Worm (Caenorhabditis elegans) whole organism, late embryonic: ENCODE measurements around the gene col-98.

Experiments used
- C08G9.2 ChIP-seq: sonication (generic microtip); optimal IDR thresholded peaks from 2 replicates; lab custom pipeline; 2016; ENCODE audit warnings: mild to moderate bottlenecking, missing genetic modification characterization, moderate library complexity, missing compliant biosample characterization
- F13H6.1 ChIP-seq: sonication (generic microtip); optimal IDR thresholded peaks from 2 replicates; lab custom pipeline; 2016; ENCODE audit warnings: missing genetic modification characterization, missing compliant biosample characterization
- K02D7.2 ChIP-seq: sonication (generic microtip); optimal IDR thresholded peaks from 2 replicates; lab custom pipeline; 2017; ENCODE audit warnings: mild to moderate bottlenecking, missing genetic modification characterization, missing compliant biosample characterization
- Y22D7AL.16 ChIP-seq: sonication (generic microtip); optimal IDR thresholded peaks from 2 replicates; lab custom pipeline; 2016; ENCODE audit warnings: missing genetic modification characterization, missing compliant biosample characterization
- ahr-1 ChIP-seq: sonication (generic microtip); optimal IDR thresholded peaks from 2 replicates; lab custom pipeline; 2016; ENCODE audit warnings: missing genetic modification characterization, missing compliant biosample characterization
- ama-1 ChIP-seq: fragments of 150-350 bp; optimal IDR thresholded peaks from 2 replicates; lab custom pipeline; 2014
- ceh-14 ChIP-seq: sonication (generic microtip); optimal IDR thresholded peaks from 2 replicates; lab custom pipeline; 2016; ENCODE audit warnings: missing genotype, missing genetic modification characterization, missing compliant biosample characterization
- ceh-2 ChIP-seq: sonication (generic microtip); optimal IDR thresholded peaks from 2 replicates; lab custom pipeline; 2016; ENCODE audit warnings: missing genotype, missing genetic modification characterization, missing compliant biosample characterization
- ceh-30 ChIP-seq: fragments of 150-350 bp; optimal IDR thresholded peaks from 2 replicates; lab custom pipeline; 2014; ENCODE audit warnings: missing biosample characterization, missing genetic modification characterization
- ceh-31 ChIP-seq: sonication (generic microtip); optimal IDR thresholded peaks from 2 replicates; lab custom pipeline; 2016; ENCODE audit warnings: missing genetic modification characterization, missing compliant biosample characterization
- ceh-34 ChIP-seq: sonication (generic microtip); optimal IDR thresholded peaks from 2 replicates; lab custom pipeline; 2016; ENCODE audit warnings: mild to moderate bottlenecking, missing genetic modification characterization, missing compliant biosample characterization
- ceh-48 ChIP-seq: sonication (generic microtip); optimal IDR thresholded peaks from 2 replicates; lab custom pipeline; 2016; ENCODE audit warnings: missing genetic modification characterization, inconsistent platforms, missing compliant biosample characterization
- ceh-6 ChIP-seq: fragments of 200-800 bp; sonication (Bioruptor generic); optimal IDR thresholded peaks from 2 replicates; lab custom pipeline; 2018; ENCODE audit warnings: mild to moderate bottlenecking, missing genetic modification characterization, missing compliant biosample characterization
- che-1 ChIP-seq: sonication (generic microtip); optimal IDR thresholded peaks from 2 replicates; lab custom pipeline; 2016; ENCODE audit warnings: mild to moderate bottlenecking, missing genetic modification characterization, missing compliant biosample characterization
- dmd-4 ChIP-seq: sonication (generic microtip); optimal IDR thresholded peaks from 2 replicates; lab custom pipeline; 2016; ENCODE audit warnings: borderline replicate concordance, missing genetic modification characterization, missing compliant biosample characterization
- dve-1 ChIP-seq: sonication (generic microtip); optimal IDR thresholded peaks from 2 replicates; lab custom pipeline; 2017; ENCODE audit warnings: antibody characterized with exemption, mild to moderate bottlenecking, missing genetic modification characterization, missing compliant biosample characterization
- elt-2 ChIP-seq: sonication (generic microtip); optimal IDR thresholded peaks from 2 replicates; lab custom pipeline; 2016; ENCODE audit warnings: missing genetic modification reagents, missing genetic modification characterization, missing compliant biosample characterization
- elt-4 ChIP-seq: sonication (generic microtip); optimal IDR thresholded peaks from 2 replicates; lab custom pipeline; 2016; ENCODE audit warnings: missing genetic modification characterization, missing compliant biosample characterization
- ets-4 ChIP-seq: sonication (generic microtip); optimal IDR thresholded peaks from 2 replicates; lab custom pipeline; 2016; ENCODE audit warnings: missing genetic modification characterization, missing compliant biosample characterization
- eyg-1 ChIP-seq: sonication (generic microtip); optimal IDR thresholded peaks from 2 replicates; lab custom pipeline; 2016; ENCODE audit warnings: missing genotype, missing genetic modification characterization, missing compliant biosample characterization
- fax-1 ChIP-seq: sonication (generic microtip); optimal IDR thresholded peaks from 2 replicates; lab custom pipeline; 2016; ENCODE audit warnings: missing genotype, missing genetic modification characterization, missing compliant biosample characterization
- fkh-10 ChIP-seq: fragments of 150-350 bp; optimal IDR thresholded peaks from 2 replicates; lab custom pipeline; 2014; ENCODE audit warnings: missing biosample characterization, missing genetic modification reagents, missing genetic modification characterization
- fkh-6 ChIP-seq: sonication (generic microtip); optimal IDR thresholded peaks from 2 replicates; lab custom pipeline; 2016; ENCODE audit warnings: missing genetic modification characterization, missing compliant biosample characterization
- gmeb-2 ChIP-seq: sonication (generic microtip); optimal IDR thresholded peaks from 2 replicates; lab custom pipeline; 2016; ENCODE audit warnings: missing genetic modification characterization, inconsistent platforms, missing compliant biosample characterization
- hlh-13 ChIP-seq: fragments of 200-800 bp; sonication (Bioruptor generic); optimal IDR thresholded peaks from 2 replicates; lab custom pipeline; 2018; ENCODE audit warnings: mild to moderate bottlenecking, missing genetic modification characterization, missing compliant biosample characterization
- hlh-15 ChIP-seq: sonication (generic microtip); optimal IDR thresholded peaks from 2 replicates; lab custom pipeline; 2016; ENCODE audit warnings: missing genetic modification characterization, missing compliant biosample characterization
- hlh-30 ChIP-seq: sonication (generic microtip); optimal IDR thresholded peaks from 2 replicates; lab custom pipeline; 2017; ENCODE audit warnings: antibody characterized with exemption, missing genetic modification characterization, missing compliant biosample characterization; ENCODE audit not compliant: insufficient read depth
- hlh-8 ChIP-seq: sonication (generic microtip); optimal IDR thresholded peaks from 2 replicates; lab custom pipeline; 2016; ENCODE audit warnings: missing genotype, missing genetic modification characterization, missing compliant biosample characterization
- madf-2 ChIP-seq: sonication (generic microtip); optimal IDR thresholded peaks from 2 replicates; lab custom pipeline; 2017; ENCODE audit warnings: missing genetic modification characterization, missing compliant biosample characterization
- nfya-1 ChIP-seq: sonication (generic microtip); optimal IDR thresholded peaks from 2 replicates; lab custom pipeline; 2017; ENCODE audit warnings: missing genetic modification characterization, mild to moderate bottlenecking, missing compliant biosample characterization, antibody characterized with exemption, moderate library complexity
- nhr-11 ChIP-seq: fragments of 150-350 bp; optimal IDR thresholded peaks from 2 replicates; lab custom pipeline; 2014; ENCODE audit warnings: missing biosample characterization, missing genetic modification characterization
- npax-4 ChIP-seq: sonication (generic microtip); optimal IDR thresholded peaks from 2 replicates; lab custom pipeline; 2016; ENCODE audit warnings: missing genetic modification characterization, missing compliant biosample characterization
- pha-2 ChIP-seq: sonication (generic microtip); optimal IDR thresholded peaks from 2 replicates; lab custom pipeline; 2017; ENCODE audit warnings: mild to moderate bottlenecking, missing genetic modification characterization, missing compliant biosample characterization
- pha-4 ChIP-seq: fragments of 150-350 bp; optimal IDR thresholded peaks from 2 replicates; lab custom pipeline; 2018; ENCODE audit warnings: missing biosample characterization, missing genetic modification reagents, missing genetic modification characterization
- ref-2 ChIP-seq: sonication (generic microtip); optimal IDR thresholded peaks from 2 replicates; lab custom pipeline; 2016; ENCODE audit warnings: missing genetic modification characterization, missing compliant biosample characterization
- sox-2 ChIP-seq: fragments of 200-800 bp; sonication (Bioruptor generic); IDR thresholded peaks from 2 replicates; pipeline ENCODE4 v1.3.6; 2022; ENCODE audit warnings: missing genetic modification reagents, missing genetic modification characterization, missing compliant biosample characterization
- sox-4 ChIP-seq: sonication (generic microtip); optimal IDR thresholded peaks from 2 replicates; lab custom pipeline; 2017; ENCODE audit warnings: mild to moderate bottlenecking, missing genetic modification characterization, inconsistent platforms, missing compliant biosample characterization
- syd-9 ChIP-seq: sonication (generic microtip); optimal IDR thresholded peaks from 2 replicates; lab custom pipeline; 2016; ENCODE audit warnings: mild to moderate bottlenecking, missing genetic modification characterization, moderate library complexity, missing compliant biosample characterization
- tbx-2 ChIP-seq: sonication (generic microtip); optimal IDR thresholded peaks from 2 replicates; lab custom pipeline; 2016; ENCODE audit warnings: missing genetic modification characterization, missing compliant biosample characterization
- unc-3 ChIP-seq, 2 experiments: fragments of 200-800 bp in 1 of 2; sonication (Bioruptor generic) in 1 of 2; sonication (generic microtip) in 1 of 2; conservative IDR thresholded peaks in 1 of 2; optimal IDR thresholded peaks in 1 of 2; 2 replicates each; pipeline versions ENCODE4 v1.3.6 to Lab custom; 2016 to 2022; ENCODE audit warnings: missing compliant biosample characterization in 2 of 2, missing genetic modification characterization in 2 of 2, missing genetic modification reagents in 1 of 2
- unc-42 ChIP-seq: sonication (generic microtip); optimal IDR thresholded peaks from 2 replicates; lab custom pipeline; 2016; ENCODE audit warnings: missing genotype, missing genetic modification characterization, missing compliant biosample characterization
- unc-86 ChIP-seq: sonication (generic microtip); optimal IDR thresholded peaks from 2 replicates; lab custom pipeline; 2016; ENCODE audit warnings: missing genetic modification characterization, missing compliant biosample characterization

Gene col-98

DNA sequence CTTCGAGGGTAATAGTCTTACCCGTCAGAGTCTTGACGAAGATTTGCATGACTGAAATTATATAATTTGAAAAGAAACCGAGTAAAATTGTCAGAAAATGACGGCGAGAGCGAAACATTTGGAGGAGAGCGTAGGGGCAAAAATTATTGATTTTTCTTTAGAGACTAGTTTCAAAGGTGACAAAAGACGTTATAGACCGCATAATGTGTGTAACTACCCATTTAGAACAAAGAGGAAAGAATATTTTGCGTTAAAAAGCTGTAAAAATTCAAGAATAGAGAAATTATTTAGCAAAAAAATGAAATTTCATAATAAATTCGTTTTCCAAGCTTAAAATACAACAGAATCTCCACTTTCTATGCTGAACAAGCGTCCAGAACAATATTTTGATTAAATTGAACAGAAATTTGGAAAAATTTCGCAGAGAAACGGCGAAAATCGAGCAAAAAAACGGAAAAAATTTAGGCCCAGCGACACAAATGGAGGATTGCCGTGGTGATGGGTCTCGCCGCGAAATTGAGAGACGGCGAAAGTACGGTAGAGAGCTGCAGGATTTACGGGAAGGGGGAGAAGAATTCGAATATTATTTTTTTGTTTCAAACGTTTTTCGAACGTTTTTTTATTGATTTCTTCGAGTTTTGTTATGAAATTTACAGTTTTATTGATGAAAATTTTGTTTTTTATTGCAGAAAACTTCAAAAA, 40.2 kb upstream of the col-98 start, which contains the start of the genes ubq-2 and frg-1:
Gene ubq-2, minus strand, starts transcription at position 51 of the 702 bp plus-strand sequence.
Gene frg-1, plus strand, starts transcription at position 690 of the 702 bp plus-strand sequence.
- TF ChIP-seq hlh-13 (GFP tag; lab: Kevin White, UChicago) (no peak), unc-42 (no peak), ahr-1 (tag; lab: Kevin White, UChicago) (no peak), hlh-30 (tag; lab: Kevin White, UChicago) (no peak), syd-9 (no peak), C08G9.2 (no peak), unc-3 (GFP tag; conservative IDR thresholded peaks at IDR 0.05; lab: Robert Waterston, UW) (no peak), unc-3 (tag; optimal IDR thresholded peaks at IDR 0.05; lab: Kevin White, UChicago) (no peak), F13H6.1 (tag; lab: Kevin White, UChicago) (no peak), npax-4 (tag; lab: Kevin White, UChicago) (no peak), ceh-34 (tag; lab: Kevin White, UChicago) (peak; percentile 0), ceh-14 (no peak), ceh-6 (GFP tag; lab: Kevin White, UChicago) (no peak), pha-2 (tag; lab: Kevin White, UChicago) (no peak), nfya-1 (tag; lab: Kevin White, UChicago) (peak; percentile 92), eyg-1 (tag; lab: Kevin White, UChicago) (no peak), ceh-31 (tag; lab: Kevin White, UChicago) (peak; percentile 29), sox-2 (GFP tag; lab: Robert Waterston, UW) (no peak), fkh-10 (GFP tag; lab: Kevin White, UChicago) (no peak), ceh-48 (tag; lab: Kevin White, UChicago) (peak; percentile 56), unc-86 (tag; lab: Kevin White, UChicago) (no peak), sox-4 (tag; lab: Kevin White, UChicago) (no peak), pha-4 (tag; lab: Kevin White, UChicago) (no peak), elt-2 (tag; lab: Kevin White, UChicago) (peak; percentile 17), ets-4 (tag; lab: Kevin White, UChicago) (no peak), dve-1 (peak; percentile 2), che-1 (no peak), fkh-6 (no peak), tbx-2 (peak; percentile 6)

DNA sequence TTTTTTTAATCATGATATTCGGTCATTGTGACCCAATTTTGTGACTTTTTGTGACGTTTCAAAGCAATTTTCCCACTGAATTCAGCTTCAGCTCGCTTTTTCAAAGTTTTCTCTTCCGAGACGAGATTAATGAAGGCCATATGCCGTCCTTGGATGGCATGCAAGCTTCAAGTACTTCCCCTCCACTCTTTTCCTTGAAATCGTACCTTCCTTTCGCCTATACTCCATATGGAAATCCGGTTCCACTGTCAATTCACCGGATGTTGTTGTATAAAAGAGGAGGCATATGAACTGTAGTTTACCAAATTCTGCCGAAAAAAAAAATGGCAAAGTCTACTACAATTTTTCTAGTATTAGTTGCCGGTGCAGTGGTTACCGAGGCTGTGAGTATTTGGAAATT, 38.0 kb upstream of the col-98 start, which contains the start of gene ZK1010.4:
Gene ZK1010.4, plus strand, starts transcription at position 301 of the 400 bp plus-strand sequence.
- no peak for TF ChIP-seq pha-4 (tag; lab: Kevin White, UChicago)
- TF ChIP-seq K02D7.2 (tag; lab: Kevin White, UChicago): no peak
- TF ChIP-seq gmeb-2 (tag; lab: Kevin White, UChicago): no peak
- TF ChIP-seq tbx-2: no peak
- TF ChIP-seq fkh-10 (GFP tag; lab: Kevin White, UChicago): no peak
- no peak for TF ChIP-seq che-1
- TF ChIP-seq pha-2 (tag; lab: Kevin White, UChicago): no peak
- no peak for TF ChIP-seq hlh-8
- TF ChIP-seq Y22D7AL.16 (tag; lab: Kevin White, UChicago): no peak
- no peak for TF ChIP-seq nfya-1 (tag; lab: Kevin White, UChicago)
- no peak for TF ChIP-seq ceh-30
- TF ChIP-seq fax-1: no peak
- no peak for TF ChIP-seq ceh-34 (tag; lab: Kevin White, UChicago)

DNA sequence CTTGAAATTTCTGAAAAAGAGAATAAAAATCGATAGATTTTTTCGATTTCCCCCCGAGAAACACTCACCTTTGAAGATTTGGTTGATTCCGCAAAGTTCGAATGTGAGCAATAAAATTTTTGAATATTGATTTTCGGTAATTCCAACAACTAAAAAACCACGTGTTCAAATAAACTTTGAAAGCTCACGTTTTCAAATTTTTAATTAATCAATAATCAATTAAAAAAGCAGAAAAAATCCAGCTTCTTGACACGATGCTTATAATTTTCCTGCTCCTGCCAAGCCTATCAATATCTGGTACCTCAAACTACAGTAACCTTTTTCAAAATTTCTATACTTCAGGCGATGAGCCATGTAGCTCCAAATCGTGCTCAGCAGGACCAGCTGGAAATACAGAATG, 31.4 kb upstream of the col-98 start, which contains the start of gene ZK1010.5:
Gene ZK1010.5, minus strand, starts transcription at position 101 of the 400 bp plus-strand sequence.
- no peak for TF ChIP-seq che-1

DNA sequence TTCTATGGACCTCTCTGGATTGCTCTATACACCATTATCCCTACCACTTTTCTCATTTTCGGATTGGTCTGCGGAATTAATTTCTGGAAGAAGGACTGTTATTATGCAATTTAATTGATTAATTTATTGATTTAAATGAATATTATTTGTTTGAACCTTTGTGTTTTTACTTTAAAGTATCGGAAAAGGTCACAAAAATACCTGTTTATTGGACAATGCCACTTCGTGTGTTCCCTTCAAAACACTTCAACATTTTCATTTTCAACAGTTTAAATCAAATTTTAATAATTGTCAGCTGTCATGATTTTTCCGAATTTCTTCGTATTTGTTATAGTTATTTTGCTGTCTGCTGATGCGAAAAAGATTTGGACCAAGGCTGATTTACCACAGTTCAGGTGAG, 27.8 kb upstream of the col-98 start, which contains the start of gene ZK1010.12:
Gene ZK1010.12, plus strand, starts transcription at position 301 of the 400 bp plus-strand sequence.
- TF ChIP-seq hlh-15 (tag; lab: Kevin White, UChicago): no peak
- no peak for TF ChIP-seq madf-2 (tag; lab: Kevin White, UChicago)
- TF ChIP-seq elt-2 (tag; lab: Kevin White, UChicago): no peak
- TF ChIP-seq ama-1 (lab: Kevin White, UChicago): no peak
- no peak for TF ChIP-seq gmeb-2 (tag; lab: Kevin White, UChicago)
- no peak for TF ChIP-seq ceh-34 (tag; lab: Kevin White, UChicago)
- no peak for TF ChIP-seq ref-2 (tag; lab: Kevin White, UChicago)
- no peak for TF ChIP-seq nhr-11 (tag; lab: Kevin White, UChicago)
- no peak for TF ChIP-seq ceh-31 (tag; lab: Kevin White, UChicago)
- TF ChIP-seq Y22D7AL.16 (tag; lab: Kevin White, UChicago): no peak
- no peak for TF ChIP-seq eyg-1 (tag; lab: Kevin White, UChicago)
- no peak for TF ChIP-seq elt-4 (tag; lab: Kevin White, UChicago)
- TF ChIP-seq ceh-2 (tag; lab: Kevin White, UChicago): no peak
- TF ChIP-seq npax-4 (tag; lab: Kevin White, UChicago): no peak
- TF ChIP-seq hlh-8: no peak
- no peak for TF ChIP-seq ahr-1 (tag; lab: Kevin White, UChicago)
- no peak for TF ChIP-seq unc-86 (tag; lab: Kevin White, UChicago)
- no peak for TF ChIP-seq dmd-4 (tag; lab: Kevin White, UChicago)
- TF ChIP-seq hlh-30 (tag; lab: Kevin White, UChicago): no peak
